Fruit fly (Drosophila melanogaster) whole organism, pupa: ENCODE measurements around the gene CG15330.

Experiments used
- CG10348 ChIP-seq: fragments of 200-800 bp; sonication (Bioruptor generic); IDR thresholded peaks from 2 replicates; pipeline ENCODE4 v1.3.6; 2022; ENCODE audit warnings: missing biosample characterization, missing genetic modification characterization
- CG12605 ChIP-seq: fragments of 200-800 bp; sonication (Bioruptor generic); IDR thresholded peaks from 2 replicates; pipeline ENCODE4 v1.3.6; 2022; ENCODE audit warnings: missing biosample characterization, missing genetic modification characterization
- CG13204 ChIP-seq: fragments of 200-800 bp; sonication (Bioruptor generic); optimal IDR thresholded peaks from 2 replicates; lab custom pipeline; 2018; ENCODE audit warnings: missing biosample characterization, mild to moderate bottlenecking, missing genetic modification characterization, moderate library complexity
- CG14655 ChIP-seq: fragments of 200-800 bp; sonication (Bioruptor generic); optimal IDR thresholded peaks from 3 replicates; lab custom pipeline; 2017; ENCODE audit warnings: mild to moderate bottlenecking, missing biosample characterization, missing genetic modification reagents, missing genetic modification characterization
- CG15710 ChIP-seq: fragments of 200-800 bp; sonication (Bioruptor generic); optimal IDR thresholded peaks from 2 replicates; lab custom pipeline; 2018; ENCODE audit warnings: missing biosample characterization, mild to moderate bottlenecking, missing genetic modification characterization, moderate library complexity
- CG17806 ChIP-seq: fragments of 200-800 bp; sonication (Bioruptor generic); optimal IDR thresholded peaks from 2 replicates; lab custom pipeline; 2018; ENCODE audit warnings: missing biosample characterization, mild to moderate bottlenecking, missing genetic modification characterization, moderate library complexity
- CG32121 ChIP-seq: fragments of 200-800 bp; sonication (Bioruptor generic); IDR thresholded peaks from 2 replicates; pipeline ENCODE4 v1.3.6; 2022; ENCODE audit warnings: missing biosample characterization, missing genetic modification characterization
- CG34367 ChIP-seq: fragments of 200-800 bp; sonication (Bioruptor generic); optimal IDR thresholded peaks from 2 replicates; lab custom pipeline; 2018; ENCODE audit warnings: missing biosample characterization, mild to moderate bottlenecking, missing genetic modification characterization
- CG4496 ChIP-seq: fragments of 200-800 bp; sonication (Bioruptor generic); IDR thresholded peaks from 3 replicates; pipeline ENCODE4 v1.3.6; 2022; ENCODE audit warnings: missing biosample characterization, missing genetic modification characterization
- CG8159 ChIP-seq: fragments of 200-800 bp; sonication (Bioruptor generic); optimal IDR thresholded peaks from 3 replicates; lab custom pipeline; 2018; ENCODE audit warnings: missing biosample characterization, mild to moderate bottlenecking, missing genetic modification characterization, moderate library complexity
- CG8301 ChIP-seq: fragments of 200-800 bp; sonication (Bioruptor generic); optimal IDR thresholded peaks from 2 replicates; lab custom pipeline; 2018; ENCODE audit warnings: missing biosample characterization, mild to moderate bottlenecking, missing genetic modification characterization
- CG9948 ChIP-seq: fragments of 200-800 bp; sonication (Bioruptor generic); optimal IDR thresholded peaks from 2 replicates; lab custom pipeline; 2018; ENCODE audit warnings: missing biosample characterization, mild to moderate bottlenecking, missing genetic modification characterization, moderate library complexity
- D1 ChIP-seq: fragments of 200-800 bp; sonication (Bioruptor generic); optimal IDR thresholded peaks from 2 replicates; lab custom pipeline; 2018; ENCODE audit warnings: missing biosample characterization, mild to moderate bottlenecking, missing genetic modification characterization, moderate library complexity
- EcR ChIP-seq: fragments of 200-800 bp; sonication (Bioruptor generic); optimal IDR thresholded peaks from 3 replicates; lab custom pipeline; 2019; ENCODE audit warnings: missing biosample characterization, missing genetic modification characterization, mild to moderate bottlenecking, moderate library complexity, missing genetic modification reagents
- Ets98B ChIP-seq: fragments of 200-800 bp; sonication (Bioruptor generic); IDR thresholded peaks from 2 replicates; pipeline ENCODE4 v1.3.6; 2022; ENCODE audit warnings: missing biosample characterization, missing genetic modification characterization
- Pif1A ChIP-seq: fragments of 200-800 bp; sonication (Bioruptor generic); optimal IDR thresholded peaks from 3 replicates; lab custom pipeline; 2016; ENCODE audit warnings: missing biosample characterization, missing genetic modification characterization
- Pif1B ChIP-seq: fragments of 200-800 bp; sonication (Bioruptor generic); optimal IDR thresholded peaks from 3 replicates; lab custom pipeline; 2016; ENCODE audit warnings: missing biosample characterization, missing genetic modification characterization
- Snoo ChIP-seq: fragments of 200-800 bp; sonication (Bioruptor generic); optimal IDR thresholded peaks from 3 replicates; lab custom pipeline; 2017; ENCODE audit warnings: missing biosample characterization, mild to moderate bottlenecking, missing genetic modification characterization, inconsistent platforms
- fd96Ca ChIP-seq: fragments of 200-800 bp; sonication (Bioruptor generic); IDR thresholded peaks from 3 replicates; pipeline ENCODE4 v1.3.6; 2022; ENCODE audit warnings: missing biosample characterization, missing genetic modification characterization
- gl ChIP-seq: fragments of 200-800 bp; sonication (Bioruptor generic); optimal IDR thresholded peaks from 2 replicates; lab custom pipeline; 2018; ENCODE audit warnings: missing biosample characterization, mild to moderate bottlenecking, missing genetic modification characterization
- rn ChIP-seq: fragments of 200-800 bp; sonication (Bioruptor generic); IDR thresholded peaks from 2 replicates; pipeline ENCODE4 v1.3.6; 2022; ENCODE audit warnings: missing biosample characterization, missing genetic modification characterization

The CG15330 gene

dm6 chrX:7959512-7959911 lies 3.6 kb downstream of the CG15330 start:
- no peak for TF ChIP-seq CG13204
- TF ChIP-seq CG8301 = no peak
- TF ChIP-seq CG32121 (GFP tag; lab: Robert Waterston, UW) = no peak
- TF ChIP-seq Ets98B (GFP tag; lab: Robert Waterston, UW) = no peak
- TF ChIP-seq EcR (GFP tag; lab: Kevin White, UChicago) = no peak
- TF ChIP-seq Pif1B = no peak
- TF ChIP-seq gl = no peak
- TF ChIP-seq fd96Ca (GFP tag; lab: Robert Waterston, UW) = no peak
- TF ChIP-seq CG4496 (GFP tag; lab: Robert Waterston, UW) = no peak
- TF ChIP-seq CG34367 (tag; lab: Kevin White, UChicago) = no peak
- no peak for TF ChIP-seq rn (GFP tag; lab: Robert Waterston, UW)
- no peak for TF ChIP-seq CG12605 (GFP tag; lab: Robert Waterston, UW)
- TF ChIP-seq CG15710 = no peak
- no peak for TF ChIP-seq D1 (tag; lab: Kevin White, UChicago)

- TF ChIP-seq CG13204 (no peak), CG4496 (GFP tag; lab: Robert Waterston, UW) (no peak), CG12605 (GFP tag; lab: Robert Waterston, UW) (no peak), rn (GFP tag; lab: Robert Waterston, UW) (no peak)
Measured at dm6 chrX:7960988-7961387, 5.1 kb downstream of the CG15330 start.

dm6 chrX:7963724-7964123 lies 7.9 kb downstream of the CG15330 start, which contains the start of gene sn:
Gene sn (plus strand): TSS chrX:7964024.
- TF ChIP-seq Pif1A (GFP tag; lab: Kevin White, UChicago) (no peak), CG8159 (tag; lab: Kevin White, UChicago) (no peak), CG17806 (tag; lab: Kevin White, UChicago) (no peak), CG10348 (GFP tag; lab: Robert Waterston, UW) (no peak), gl (no peak), Pif1B (no peak), CG9948 (tag; lab: Kevin White, UChicago) (no peak), CG32121 (GFP tag; lab: Robert Waterston, UW) (no peak), EcR (GFP tag; lab: Kevin White, UChicago) (no peak), CG15710 (no peak), CG4496 (GFP tag; lab: Robert Waterston, UW) (no peak), rn (GFP tag; lab: Robert Waterston, UW) (no peak), CG13204 (no peak), CG12605 (GFP tag; lab: Robert Waterston, UW) (no peak), D1 (tag; lab: Kevin White, UChicago) (no peak), CG34367 (tag; lab: Kevin White, UChicago) (no peak)

dm6 chrX:7965761-7966555 lies 10.1 kb downstream of the CG15330 start:
- peak; percentile 59; the same call in 1 of the 3 replicates for TF ChIP-seq fd96Ca (GFP tag; lab: Robert Waterston, UW)
- TF ChIP-seq CG4496 (GFP tag; lab: Robert Waterston, UW) = peak; percentile 73
- TF ChIP-seq CG13204 = no peak
- TF ChIP-seq Ets98B (GFP tag; lab: Robert Waterston, UW) = peak; percentile 54; the same call in 1 of the 2 replicates
- 0 out of 2 replicates have a peak, but pooled peaks have one; percentile 24 for TF ChIP-seq rn (GFP tag; lab: Robert Waterston, UW)
- peak; percentile 23 for TF ChIP-seq CG8301
- TF ChIP-seq CG10348 (GFP tag; lab: Robert Waterston, UW) = no peak
- no peak for TF ChIP-seq CG17806 (tag; lab: Kevin White, UChicago)
- TF ChIP-seq CG32121 (GFP tag; lab: Robert Waterston, UW) = peak; percentile 42; the same call in 1 of the 2 replicates
- TF ChIP-seq, all 21 proteins: peak for 6

- TF ChIP-seq CG4496 (GFP tag; lab: Robert Waterston, UW) (0 out of 3 replicates have a peak, but pooled peaks have one; percentile 13), Pif1B (no peak), CG13204 (peak; percentile 11), CG32121 (GFP tag; lab: Robert Waterston, UW) (0 out of 2 replicates have a peak, but pooled peaks have one; percentile 30), gl (no peak), D1 (tag; lab: Kevin White, UChicago) (peak; percentile 26)
Measured at dm6 chrX:7967052-7967847, 11.4 kb downstream of the CG15330 start.

dm6 chrX:7967848-7968143 lies 11.9 kb downstream of the CG15330 start:
- no peak for TF ChIP-seq CG17806 (tag; lab: Kevin White, UChicago)
- TF ChIP-seq gl = no peak
- no peak for TF ChIP-seq Pif1B
- no peak for TF ChIP-seq CG15710
- TF ChIP-seq CG9948 (tag; lab: Kevin White, UChicago) = no peak
- no peak for TF ChIP-seq CG32121 (GFP tag; lab: Robert Waterston, UW)
- no peak for TF ChIP-seq Snoo (tag; lab: Kevin White, UChicago)
- TF ChIP-seq Pif1A (GFP tag; lab: Kevin White, UChicago) = no peak
- no peak for TF ChIP-seq CG8159 (tag; lab: Kevin White, UChicago)
- no peak for TF ChIP-seq CG8301
- TF ChIP-seq D1 (tag; lab: Kevin White, UChicago) = no peak
- no peak for TF ChIP-seq EcR (GFP tag; lab: Kevin White, UChicago)
- TF ChIP-seq CG34367 (tag; lab: Kevin White, UChicago) = no peak
- TF ChIP-seq CG13204 = no peak
- no peak for TF ChIP-seq rn (GFP tag; lab: Robert Waterston, UW)
- no peak for TF ChIP-seq fd96Ca (GFP tag; lab: Robert Waterston, UW)
- TF ChIP-seq CG14655 = no peak
